Worm (Caenorhabditis elegans): ENCODE data around the gene srz-104.

The srz-104 gene

DNA sequence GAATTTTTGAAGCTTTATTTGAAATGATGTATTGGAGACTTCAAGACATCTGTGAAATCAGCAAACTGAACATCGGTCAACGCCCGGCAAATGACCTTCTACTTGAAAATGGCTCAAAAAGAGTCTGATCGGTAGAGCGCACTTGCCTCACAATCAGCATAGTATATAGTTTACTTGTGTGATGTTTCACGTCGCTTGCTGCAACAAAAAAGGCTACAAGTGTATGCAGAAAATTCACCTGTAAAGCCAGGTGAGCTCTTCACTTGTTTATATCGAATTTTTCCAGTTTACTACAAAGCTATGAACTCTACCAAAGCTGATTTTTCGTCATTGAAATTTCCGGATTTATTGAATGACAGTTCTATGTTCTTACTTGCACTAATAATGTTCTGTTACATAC, 9.1 kb downstream of the srz-104 start, which contains the start of gene srz-71:
srz-71 (plus strand) TSS at position 301 of the 400 bp plus-strand sequence.
- no peak for TF ChIP-seq F44E2.7 (GFP tag; IDR thresholded peaks at IDR 0.05)
- TF ChIP-seq dmd-8 (GFP tag; IDR thresholded peaks at IDR 0.05) = no peak
- no peak for TF ChIP-seq unc-130 (GFP tag; optimal IDR thresholded peaks at IDR 0.05)
- TF ChIP-seq dmd-6 (GFP tag; IDR thresholded peaks at IDR 0.05) = no peak
- no peak for TF ChIP-seq ztf-11 (tag; optimal IDR thresholded peaks at IDR 0.05)

ce11 chrIV:16333121-16333520, 9.6 kb downstream of the srz-104 start:
- no peak for TF ChIP-seq lir-3 (tag; optimal IDR thresholded peaks at IDR 0.05)
- 0 out of 2 replicates have a peak, but pooled peaks have one; percentile 58 for TF ChIP-seq dmd-8 (GFP tag; IDR thresholded peaks at IDR 0.05)
- no peak for TF ChIP-seq Y5F2A.4 (GFP tag; optimal IDR thresholded peaks at IDR 0.05)
- no peak for TF ChIP-seq unc-62 (GFP tag; optimal IDR thresholded peaks at IDR 0.05 in 1 of 2)
- TF ChIP-seq unc-62 (tag; optimal IDR thresholded peaks at IDR 0.05) = no peak
- TF ChIP-seq mxl-2 (GFP tag; conservative IDR thresholded peaks at IDR 0.05) = no peak
- TF ChIP-seq zfp-2 (tag; optimal IDR thresholded peaks at IDR 0.05) = no peak
- no peak for TF ChIP-seq madf-9 (GFP tag; conservative IDR thresholded peaks at IDR 0.05)
- 0 out of 2 replicates have a peak, but pooled peaks have one; percentile 30 for TF ChIP-seq tra-1 (GFP tag; IDR thresholded peaks at IDR 0.05)
- no peak for TF ChIP-seq ZK546.5 (tag; optimal IDR thresholded peaks at IDR 0.05)
- TF ChIP-seq hlh-11 (tag; optimal IDR thresholded peaks at IDR 0.05) = no peak
- TF ChIP-seq F44E2.7 (GFP tag; IDR thresholded peaks at IDR 0.05) = no peak

ce11 chrIV:16335037-16335436, 11.6 kb downstream of the srz-104 start, which contains the start of gene srz-38:
srz-38 (plus strand) TSS chrIV:16335337.
- TF ChIP-seq pqm-1 (tag; optimal IDR thresholded peaks at IDR 0.05) (no peak), gei-8 (GFP tag; optimal IDR thresholded peaks at IDR 0.05) (no peak), lin-38 (GFP tag; IDR thresholded peaks at IDR 0.05) (no peak)

DNA sequence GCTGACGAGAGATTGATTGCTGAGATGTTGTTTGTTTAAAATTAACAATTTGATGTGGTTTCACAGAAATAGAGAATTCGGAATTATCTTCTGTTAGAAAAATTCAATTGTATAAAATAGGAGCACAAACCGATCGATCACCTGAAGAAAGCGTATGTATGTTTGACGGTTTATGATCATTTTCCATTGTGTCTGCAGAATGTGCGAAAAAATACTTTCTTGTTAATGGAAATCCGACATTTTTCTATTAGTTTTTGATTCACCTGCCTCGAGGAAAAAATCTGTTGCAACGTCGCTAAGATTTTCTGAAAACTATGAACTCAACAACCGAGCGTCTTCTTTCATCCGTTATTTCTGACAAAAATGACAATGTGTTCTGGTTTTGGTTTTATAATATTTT, 13.2 kb downstream of the srz-104 start, which contains the start of gene C35D6.13:
C35D6.13 (plus strand) TSS at position 301 of the 400 bp plus-strand sequence.
- TF ChIP-seq cey-2 (tag; optimal IDR thresholded peaks at IDR 0.05; ENCODE audit: borderline replicate concordance, insufficient read depth) (no peak), spr-1 (tag; optimal IDR thresholded peaks at IDR 0.05) (no peak), dpl-1 (GFP tag; optimal IDR thresholded peaks at IDR 0.05) (no peak), D1046.2 (GFP tag; IDR thresholded peaks at IDR 0.05) (no peak), aha-1 (tag) (no peak), F10B5.3 (tag; optimal IDR thresholded peaks at IDR 0.05) (no peak), snpc-4 (tag; optimal IDR thresholded peaks at IDR 0.05) (no peak), ZK337.2 (GFP tag; IDR thresholded peaks at IDR 0.05) (no peak), ZK546.5 (tag; optimal IDR thresholded peaks at IDR 0.05) (no peak), mdl-1 (tag; optimal IDR thresholded peaks at IDR 0.05) (no peak), lin-29 (GFP tag; IDR thresholded peaks at IDR 0.05) (no peak), rbr-2 (tag; optimal IDR thresholded peaks at IDR 0.05) (no peak), Y48G9A.11 (GFP tag; IDR thresholded peaks at IDR 0.05) (no peak), unc-39 (tag; optimal IDR thresholded peaks at IDR 0.05) (no peak), nhr-6 (tag; optimal IDR thresholded peaks at IDR 0.05) (no peak), hmg-1.1 (GFP tag; IDR thresholded peaks at IDR 0.05) (no peak), mxl-3 (GFP tag; optimal IDR thresholded peaks at IDR 0.05) (no peak), tra-1 (GFP tag; IDR thresholded peaks at IDR 0.05) (no peak)

DNA sequence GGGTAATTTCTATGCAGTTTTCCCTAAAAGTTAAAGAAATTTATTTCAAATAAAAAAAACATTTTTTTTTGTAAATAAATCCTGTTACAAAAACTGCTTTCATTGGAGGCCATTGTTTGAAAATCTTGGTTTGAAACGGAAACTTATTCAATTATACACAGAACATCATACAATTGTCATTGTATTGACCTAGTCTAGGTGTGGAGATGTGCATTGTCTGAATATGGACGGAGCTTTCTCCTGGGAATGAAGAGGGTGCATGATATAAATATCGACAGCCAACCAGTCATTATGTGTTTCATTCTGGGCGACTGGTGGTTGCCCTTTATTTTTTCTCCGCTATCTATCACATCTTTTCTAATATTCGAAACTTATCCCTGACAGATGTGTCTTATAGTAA, 23.0 kb downstream of the srz-104 start, which contains the start of gene C35D6.3:
C35D6.3 (plus strand) TSS at position 301 of the 400 bp plus-strand sequence.
- TF ChIP-seq aha-1 (tag) (peak; percentile 31), nhr-102 (tag; optimal IDR thresholded peaks at IDR 0.05) (no peak)
